Worm (Caenorhabditis elegans): ENCODE measurements around the gene taf-6.2.

- TF ChIP-seq pha-4 (tag; optimal IDR thresholded peaks at IDR 0.05), result no peak
- no peak for TF ChIP-seq lsl-1 (GFP tag; optimal IDR thresholded peaks at IDR 0.05)
- TF ChIP-seq lag-1 (GFP tag; IDR thresholded peaks at IDR 0.05), result no peak
- no peak for TF ChIP-seq mel-28 (tag; optimal IDR thresholded peaks at IDR 0.05; ENCODE audit: borderline replicate concordance)
- no peak for TF ChIP-seq ZK185.1 (tag; optimal IDR thresholded peaks at IDR 0.05; ENCODE audit: poor library complexity, severe bottlenecking)
- TF ChIP-seq tlf-1 (GFP tag; optimal IDR thresholded peaks at IDR 0.05), result no peak
- no peak for TF ChIP-seq F33H1.4 (GFP tag; IDR thresholded peaks at IDR 0.05)
- TF ChIP-seq ztf-3 (GFP tag; optimal IDR thresholded peaks at IDR 0.05), result no peak
- no peak for TF ChIP-seq lin-35 (GFP tag; optimal IDR thresholded peaks at IDR 0.05)
- TF ChIP-seq ekl-4 (GFP tag; IDR thresholded peaks at IDR 0.05), result no peak
- TF ChIP-seq egrh-3 (GFP tag; IDR thresholded peaks at IDR 0.05), result no peak
- no peak for TF ChIP-seq sdz-38 (tag; optimal IDR thresholded peaks at IDR 0.05)
- TF ChIP-seq F49E8.2 (tag; optimal IDR thresholded peaks at IDR 0.05; ENCODE audit: insufficient read depth), result no peak
Measured at ce11 chrIV:3743748-3744147, 49.2 kb upstream of the taf-6.2 start, which contains the start of gene siah-1.

Measured in whole organism, young adult.